Worm (Caenorhabditis elegans) whole organism, young adult: ENCODE data around the gene ugt-42.

Experiments used
- B0019.2 ChIP-seq: fragments of 200-800 bp; sonication (Bioruptor generic); conservative IDR thresholded peaks from 2 replicates; pipeline ENCODE4 v1.3.6; 2022; ENCODE audit warnings: missing genetic modification reagents, missing genetic modification characterization, missing compliant biosample characterization
- D2030.7 ChIP-seq: fragments of 200-800 bp; sonication (Bioruptor generic); IDR thresholded peaks from 2 replicates; pipeline ENCODE4 v1.3.6; 2022; ENCODE audit warnings: missing genetic modification reagents, missing genetic modification characterization, missing compliant biosample characterization
- F55B11.4 ChIP-seq: sonication (generic microtip); optimal IDR thresholded peaks from 2 replicates; lab custom pipeline; 2016; ENCODE audit warnings: missing compliant biosample characterization, missing genetic modification characterization, borderline replicate concordance; ENCODE audit not compliant: insufficient read depth
- Y95B8A.8 ChIP-seq: fragments of 200-800 bp; sonication (Bioruptor generic); IDR thresholded peaks from 2 replicates; pipeline ENCODE4 v1.3.6; 2022; ENCODE audit warnings: missing genetic modification reagents, missing genetic modification characterization, missing compliant biosample characterization
- ZK185.1 ChIP-seq: sonication (generic microtip); optimal IDR thresholded peaks from 2 replicates; lab custom pipeline; 2016; ENCODE audit warnings: mild to moderate bottlenecking, missing genetic modification characterization, missing compliant biosample characterization; ENCODE audit not compliant: poor library complexity, severe bottlenecking
- aptf-2 ChIP-seq: fragments of 200-800 bp; sonication (Bioruptor generic); conservative IDR thresholded peaks from 2 replicates; pipeline ENCODE4 v1.3.6; 2022; ENCODE audit warnings: missing genetic modification reagents, missing genetic modification characterization, missing compliant biosample characterization
- aptf-3 ChIP-seq: fragments of 200-800 bp; sonication (Bioruptor generic); IDR thresholded peaks from 2 replicates; pipeline ENCODE4 v1.3.6; 2022; ENCODE audit warnings: missing genetic modification characterization, missing compliant biosample characterization
- atf-7 ChIP-seq: sonication (generic microtip); optimal IDR thresholded peaks from 2 replicates; lab custom pipeline; 2017; ENCODE audit warnings: mild to moderate bottlenecking, missing genetic modification characterization, missing compliant biosample characterization
- attf-3 ChIP-seq: fragments of 200-800 bp; sonication (Bioruptor generic); conservative IDR thresholded peaks from 2 replicates; pipeline ENCODE4 v1.3.6; 2022; ENCODE audit warnings: missing genetic modification reagents, missing genetic modification characterization, missing compliant biosample characterization
- attf-5 ChIP-seq: fragments of 200-800 bp; sonication (Bioruptor generic); optimal IDR thresholded peaks from 2 replicates; lab custom pipeline; 2018; ENCODE audit warnings: mild to moderate bottlenecking, missing genetic modification characterization, missing compliant biosample characterization
- bed-1 ChIP-seq: fragments of 200-800 bp; sonication (Bioruptor generic); IDR thresholded peaks from 2 replicates; pipeline ENCODE4 v1.3.6; 2022; ENCODE audit warnings: missing genetic modification reagents, missing genetic modification characterization, missing compliant biosample characterization
- cebp-2 ChIP-seq: fragments of 200-800 bp; sonication (Bioruptor generic); IDR thresholded peaks from 2 replicates; pipeline ENCODE4 v1.3.6; 2022; ENCODE audit warnings: missing genetic modification characterization, missing compliant biosample characterization
- ceh-58 ChIP-seq: fragments of 200-800 bp; sonication (Bioruptor generic); IDR thresholded peaks from 2 replicates; pipeline ENCODE4 v1.3.6; 2022; ENCODE audit warnings: missing genetic modification characterization, missing compliant biosample characterization
- efl-1 ChIP-seq: fragments of 150-350 bp; optimal IDR thresholded peaks from 2 replicates; lab custom pipeline; 2014; ENCODE audit warnings: missing biosample characterization, missing genetic modification reagents, missing genetic modification characterization
- egl-18 ChIP-seq: fragments of 200-800 bp; sonication (Bioruptor generic); IDR thresholded peaks from 2 replicates; pipeline ENCODE4 v1.3.6; 2022; ENCODE audit warnings: missing genetic modification reagents, missing genetic modification characterization, missing compliant biosample characterization
- hlh-26 ChIP-seq: fragments of 200-800 bp; sonication (Bioruptor generic); conservative IDR thresholded peaks from 2 replicates; pipeline ENCODE4 v1.3.6; 2022; ENCODE audit warnings: missing genetic modification reagents, missing genetic modification characterization, missing compliant biosample characterization
- hsf-1 ChIP-seq: fragments of 200-800 bp; sonication (Bioruptor generic); IDR thresholded peaks from 2 replicates; pipeline ENCODE4 v1.3.6; 2022; ENCODE audit warnings: missing genetic modification reagents, missing genetic modification characterization, missing compliant biosample characterization
- lag-1 ChIP-seq: fragments of 200-800 bp; sonication (Bioruptor generic); IDR thresholded peaks from 2 replicates; pipeline ENCODE4 v1.3.6; 2022; ENCODE audit warnings: missing genetic modification reagents, missing genetic modification characterization, missing compliant biosample characterization
- lin-26 ChIP-seq: fragments of 200-800 bp; sonication (Bioruptor generic); IDR thresholded peaks from 2 replicates; pipeline ENCODE4 v1.3.6; 2022; ENCODE audit warnings: missing genetic modification reagents, missing genetic modification characterization, missing compliant biosample characterization
- lin-40 ChIP-seq: sonication (generic microtip); optimal IDR thresholded peaks from 2 replicates; lab custom pipeline; 2016; ENCODE audit warnings: missing genetic modification characterization, mild to moderate bottlenecking, missing compliant biosample characterization, missing genotype, missing genetic modification reagents
- lsy-27 ChIP-seq: sonication (generic microtip); optimal IDR thresholded peaks from 2 replicates; lab custom pipeline; 2017; ENCODE audit warnings: missing genetic modification characterization, mild to moderate bottlenecking, missing compliant biosample characterization, antibody characterized with exemption, missing genotype, borderline replicate concordance; ENCODE audit not compliant: insufficient read depth
- madf-10 ChIP-seq: sonication (generic microtip); optimal IDR thresholded peaks from 2 replicates; lab custom pipeline; 2016; ENCODE audit warnings: mild to moderate bottlenecking, missing genetic modification characterization, missing compliant biosample characterization
- madf-6 ChIP-seq: fragments of 200-800 bp; sonication (Bioruptor generic); IDR thresholded peaks from 2 replicates; pipeline ENCODE4 v1.3.6; 2022; ENCODE audit warnings: missing genetic modification reagents, missing genetic modification characterization, missing compliant biosample characterization
- madf-8 ChIP-seq: fragments of 200-800 bp; sonication (Bioruptor generic); conservative IDR thresholded peaks from 2 replicates; pipeline ENCODE4 v1.3.6; 2022; ENCODE audit warnings: missing genetic modification reagents, missing genetic modification characterization, missing compliant biosample characterization
- nfya-2 ChIP-seq: fragments of 200-800 bp; sonication (Bioruptor generic); IDR thresholded peaks from 2 replicates; pipeline ENCODE4 v1.3.6; 2022; ENCODE audit warnings: missing genetic modification reagents, missing genetic modification characterization, missing compliant biosample characterization
- nfyb-1 ChIP-seq: fragments of 200-800 bp; sonication (Bioruptor generic); IDR thresholded peaks from 2 replicates; pipeline ENCODE4 v1.3.6; 2022; ENCODE audit warnings: missing genetic modification reagents, missing genetic modification characterization, missing compliant biosample characterization
- nhr-120 ChIP-seq: fragments of 200-800 bp; sonication (Bioruptor generic); IDR thresholded peaks from 2 replicates; pipeline ENCODE4 v1.3.6; 2022; ENCODE audit warnings: missing genetic modification characterization, missing compliant biosample characterization
- nhr-80 ChIP-seq: sonication (generic microtip); optimal IDR thresholded peaks from 2 replicates; lab custom pipeline; 2016; ENCODE audit warnings: missing genetic modification characterization, missing compliant biosample characterization
- sea-2 ChIP-seq: fragments of 200-800 bp; sonication (Bioruptor generic); IDR thresholded peaks from 2 replicates; pipeline ENCODE4 v1.3.6; 2022; ENCODE audit warnings: missing genetic modification characterization, missing compliant biosample characterization
- snpc-1.1 ChIP-seq: sonication (generic microtip); optimal IDR thresholded peaks from 2 replicates; lab custom pipeline; 2017; ENCODE audit warnings: missing genetic modification characterization, mild to moderate bottlenecking, missing compliant biosample characterization, antibody characterized with exemption, moderate library complexity, missing genotype, missing genetic modification reagents; ENCODE audit not compliant: insufficient read depth
- snpc-1.3 ChIP-seq: sonication (generic microtip); optimal IDR thresholded peaks from 2 replicates; lab custom pipeline; 2017; ENCODE audit warnings: missing genetic modification characterization, mild to moderate bottlenecking, missing compliant biosample characterization, antibody characterized with exemption, moderate library complexity, missing genotype, missing genetic modification reagents; ENCODE audit not compliant: insufficient read depth
- snpc-4 ChIP-seq, 5 experiments: fragments of 150-350 bp in 1 of 5; sonication (generic microtip) in 4 of 5; optimal IDR thresholded peaks; 2 replicates each; lab custom pipeline; 2014 to 2018; ENCODE audit warnings: missing genetic modification characterization in 5 of 5, missing biosample characterization in 3 of 5, antibody characterized with exemption in 2 of 5, mild to moderate bottlenecking in 2 of 5, missing compliant biosample characterization in 2 of 5, missing genotype in 2 of 5, moderate library complexity in 2 of 5, missing genetic modification reagents in 1 of 5
- unc-62 ChIP-seq: fragments of 150-350 bp; optimal IDR thresholded peaks from 2 replicates; lab custom pipeline; 2014; ENCODE audit warnings: missing biosample characterization, missing genetic modification reagents, missing genetic modification characterization
- zfh-2 ChIP-seq: fragments of 200-800 bp; sonication (Bioruptor generic); conservative IDR thresholded peaks from 2 replicates; pipeline ENCODE4 v1.3.6; 2022; ENCODE audit warnings: missing genetic modification reagents, missing genetic modification characterization, missing compliant biosample characterization
- ztf-26 ChIP-seq: sonication (generic microtip); optimal IDR thresholded peaks from 2 replicates; lab custom pipeline; 2017; ENCODE audit warnings: missing genetic modification characterization, missing compliant biosample characterization

The ugt-42 gene

DNA sequence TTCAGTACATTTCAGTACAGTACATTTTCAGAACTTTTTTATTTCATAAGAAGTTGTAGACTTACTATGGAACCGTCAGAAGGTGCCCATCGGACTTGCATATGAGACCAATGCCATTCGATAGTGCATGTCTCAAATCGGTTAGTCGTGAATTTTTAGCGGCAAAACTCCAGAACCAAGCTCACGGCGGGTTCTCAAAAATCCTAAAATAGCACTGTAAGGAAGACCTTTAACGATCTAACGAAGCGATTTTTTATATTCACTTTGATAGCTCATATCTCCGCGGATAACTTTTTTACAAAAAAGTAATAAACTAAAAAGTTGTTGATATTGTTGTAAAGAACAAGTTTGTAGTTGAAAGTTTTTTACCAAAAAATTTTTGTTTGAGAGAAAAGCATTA lies 27.2 kb downstream of the ugt-42 start, which contains the start of gene sru-25:
TSS of gene sru-25 (minus strand) at position 101 of the 400 bp plus-strand sequence.
- TF ChIP-seq efl-1 (GFP tag; lab: Kevin White, UChicago) (no peak), unc-62 (GFP tag; lab: Kevin White, UChicago) (no peak), aptf-3 (GFP tag; lab: Robert Waterston, UW) (no peak)

DNA sequence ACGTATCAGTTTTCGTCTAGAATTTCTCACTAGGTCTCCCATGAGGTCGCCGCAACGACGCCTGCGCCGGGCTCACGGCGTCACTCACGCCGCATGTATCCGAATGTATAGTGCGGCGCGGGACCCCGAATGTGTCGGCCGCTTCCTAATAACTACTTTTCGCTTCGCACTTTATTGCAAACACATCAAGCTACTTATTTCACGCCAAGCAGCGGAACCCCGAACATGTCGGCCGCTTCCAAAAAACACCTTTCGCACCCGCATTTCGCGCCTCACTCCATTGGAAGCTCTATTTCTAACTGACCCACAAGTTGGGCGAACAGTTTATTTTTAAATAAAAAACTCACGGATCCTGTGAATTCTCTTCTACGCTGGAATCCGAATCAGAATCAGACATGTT lies 29.1 kb downstream of the ugt-42 start:
- no peak for TF ChIP-seq madf-8 (GFP tag; lab: Robert Waterston, UW)
- TF ChIP-seq B0019.2: no peak
- no peak for TF ChIP-seq snpc-4 (GFP tag; optimal IDR thresholded peaks at IDR 0.05; lab: Kevin White, UChicago)
- peak in 2 of 4 experiments; percentile 78 to 88 for TF ChIP-seq snpc-4 (tag; optimal IDR thresholded peaks at IDR 0.05; lab: Kevin White, UChicago)
- TF ChIP-seq zfh-2 (GFP tag; lab: Robert Waterston, UW): 0 out of 2 replicates have a peak, but pooled peaks have one; percentile 42
- no peak for TF ChIP-seq ZK185.1 (tag; lab: Kevin White, UChicago)
- TF ChIP-seq snpc-1.1 (tag; lab: Kevin White, UChicago): peak; percentile 54
- no peak for TF ChIP-seq ceh-58 (GFP tag; lab: Robert Waterston, UW)
- TF ChIP-seq sea-2 (GFP tag; lab: Robert Waterston, UW): no peak
- no peak for TF ChIP-seq aptf-2 (GFP tag; lab: Robert Waterston, UW)

DNA sequence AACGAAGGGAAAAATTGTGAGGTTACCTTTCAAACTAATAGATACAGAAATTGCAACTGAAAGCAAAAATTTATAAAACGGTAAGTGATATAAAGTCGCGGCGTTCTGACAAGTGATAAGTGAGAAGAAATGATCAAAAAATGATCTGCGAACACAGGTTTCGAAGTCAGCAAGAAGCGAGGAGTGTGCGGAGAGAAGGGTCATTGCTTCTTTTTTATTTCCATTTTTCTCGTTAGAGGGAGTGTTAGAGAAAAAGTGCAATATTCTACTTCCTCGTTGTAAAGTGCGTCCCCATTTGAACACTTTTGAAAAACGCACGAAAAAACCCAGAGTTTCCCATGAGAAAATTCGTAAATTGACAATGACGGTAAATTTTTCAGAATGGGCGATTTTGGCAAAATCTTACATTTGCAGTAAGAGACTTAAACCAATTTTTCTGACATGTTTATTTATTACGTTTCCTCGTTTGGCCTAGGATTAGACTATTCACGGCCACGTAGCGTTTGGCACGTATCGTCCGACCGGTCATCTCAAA lies 29.6 kb downstream of the ugt-42 start, which contains the start of the genes fbxa-72 and srx-21:
TSS of gene fbxa-72 (minus strand) at position 204 of the 535 bp plus-strand sequence.
TSS of gene srx-21 (plus strand) at position 485 of the 535 bp plus-strand sequence.
- TF ChIP-seq nhr-80 (tag; lab: Kevin White, UChicago) (peak; percentile 69), lsy-27 (tag; lab: Kevin White, UChicago) (no peak)

DNA sequence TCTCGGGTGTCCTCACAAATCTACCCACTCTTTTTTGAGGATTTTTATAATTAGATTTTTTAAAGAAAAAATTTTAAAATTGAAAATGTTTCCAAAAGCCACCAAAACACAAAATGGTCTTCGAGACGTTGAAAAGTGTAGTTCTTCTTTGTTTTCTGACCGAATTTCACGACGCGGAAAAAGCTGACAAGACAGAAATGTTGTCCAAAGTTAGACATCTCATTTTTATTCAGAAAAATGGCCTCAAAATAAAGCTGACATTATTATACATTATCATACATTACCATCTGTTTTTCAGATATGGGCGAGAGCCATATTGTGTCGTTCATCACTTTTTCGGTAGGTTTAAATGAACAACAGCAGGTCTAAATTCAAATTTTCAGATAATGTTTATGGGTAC lies 32.7 kb downstream of the ugt-42 start, which contains the start of gene srx-22:
TSS of gene srx-22 (plus strand) at position 301 of the 400 bp plus-strand sequence.
- TF ChIP-seq madf-6 (no peak), madf-10 (tag; lab: Kevin White, UChicago) (no peak), lag-1 (GFP tag; lab: Robert Waterston, UW) (no peak), nfyb-1 (no peak), lsy-27 (tag; lab: Kevin White, UChicago) (no peak), nfya-2 (no peak), lin-40 (tag; lab: Kevin White, UChicago) (no peak), cebp-2 (GFP tag; lab: Robert Waterston, UW) (no peak), sea-2 (GFP tag; lab: Robert Waterston, UW) (no peak), snpc-4 (GFP tag; optimal IDR thresholded peaks at IDR 0.05; lab: Kevin White, UChicago) (no peak), snpc-4 (tag; optimal IDR thresholded peaks at IDR 0.05; lab: Kevin White, UChicago) (no peak), lin-26 (GFP tag; lab: Robert Waterston, UW) (no peak), B0019.2 (no peak), F55B11.4 (no peak), atf-7 (tag; lab: Kevin White, UChicago) (no peak), Y95B8A.8 (GFP tag; lab: Robert Waterston, UW) (no peak)

DNA sequence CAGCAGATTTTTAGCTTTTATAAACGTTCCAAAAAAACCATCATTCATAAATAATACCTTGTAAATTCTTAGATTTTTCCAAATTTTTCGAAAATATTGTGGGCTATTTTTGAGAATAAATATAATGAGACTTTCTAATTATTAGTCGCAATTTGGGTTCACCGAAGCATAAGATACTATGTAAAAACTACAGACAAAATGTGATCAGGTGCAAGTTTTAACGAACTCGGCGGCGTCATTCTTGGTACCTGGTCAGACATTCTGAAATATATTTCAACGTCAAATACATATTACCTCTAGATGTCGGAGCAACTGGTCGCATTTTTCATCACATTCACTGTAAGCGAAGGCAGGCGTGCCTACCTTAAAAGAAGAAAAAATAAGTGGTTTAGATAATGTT lies 35.0 kb downstream of the ugt-42 start, which contains the start of gene srx-23:
TSS of gene srx-23 (plus strand) at position 301 of the 400 bp plus-strand sequence.
- TF ChIP-seq attf-5 (no peak), attf-3 (GFP tag; lab: Robert Waterston, UW) (no peak), zfh-2 (GFP tag; lab: Robert Waterston, UW) (no peak), hsf-1 (no peak), nhr-120 (GFP tag; lab: Robert Waterston, UW) (no peak), nfyb-1 (no peak), lsy-27 (tag; lab: Kevin White, UChicago) (no peak), D2030.7 (GFP tag; lab: Robert Waterston, UW) (no peak), bed-1 (GFP tag; lab: Robert Waterston, UW) (no peak), egl-18 (no peak), ztf-26 (tag; lab: Kevin White, UChicago) (no peak), hlh-26 (no peak), snpc-1.3 (tag; lab: Kevin White, UChicago) (no peak)
